Fruit fly (Drosophila melanogaster) whole organism, prepupa: ENCODE data around the gene eIF1.
A peak's percentile ranks its signal among the peaks of the same experiment; 100 is the strongest.

ENCODE experiments used
- CG8119 ChIP-seq: fragments of 200-800 bp; sonication (Bioruptor generic); IDR thresholded peaks from 3 replicates; pipeline ENCODE4 v1.3.6; 2022; ENCODE audit warnings: missing biosample characterization, missing genetic modification characterization
- CG8632 ChIP-seq: fragments of 200-800 bp; sonication (Bioruptor generic); optimal IDR thresholded peaks from 3 replicates; lab custom pipeline; 2016; ENCODE audit warnings: missing biosample characterization, missing genetic modification characterization
- Gug ChIP-seq: fragments of 200-800 bp; sonication (Bioruptor generic); IDR thresholded peaks from 2 replicates; pipeline ENCODE4 v1.3.6; 2022; ENCODE audit warnings: missing biosample characterization, missing genetic modification characterization
- OdsH ChIP-seq: fragments of 200-800 bp; sonication (Bioruptor generic); optimal IDR thresholded peaks from 3 replicates; lab custom pipeline; 2016; ENCODE audit warnings: missing biosample characterization, missing genetic modification characterization
- pdm3 ChIP-seq: fragments of 200-800 bp; sonication (Bioruptor generic); optimal IDR thresholded peaks from 3 replicates; lab custom pipeline; 2016; ENCODE audit warnings: missing biosample characterization, missing genetic modification characterization
- salr ChIP-seq, 2 experiments: fragments of 200-800 bp; sonication (Bioruptor generic); optimal IDR thresholded peaks; 3 replicates each; lab custom pipeline; 2016 to 2018; ENCODE audit warnings: missing biosample characterization in 2 of 2, missing genetic modification characterization in 2 of 2, mild to moderate bottlenecking in 1 of 2

- no peak for TF ChIP-seq CG8632 (GFP tag; lab: Kevin White, UChicago)
- peak; percentile 49 for TF ChIP-seq pdm3
- TF ChIP-seq CG8119 (GFP tag; lab: Robert Waterston, UW), result 0 out of 3 replicates have a peak, but pooled peaks have one; percentile 23
- peak; percentile 49 for TF ChIP-seq OdsH (GFP tag; lab: Kevin White, UChicago)
- TF ChIP-seq Gug (GFP tag; lab: Robert Waterston, UW), result no peak
- TF ChIP-seq salr (GFP tag; optimal IDR thresholded peaks at IDR 0.05; lab: Kevin White, UChicago), result peak in 1 of 2 experiments; percentile 43
Observed at dm6 chr3L:3252884-3253283, 29.7 kb downstream of the eIF1 start.
